Fruit fly (Drosophila melanogaster): ENCODE results near the gene Rat1.

Gene Rat1

DNA sequence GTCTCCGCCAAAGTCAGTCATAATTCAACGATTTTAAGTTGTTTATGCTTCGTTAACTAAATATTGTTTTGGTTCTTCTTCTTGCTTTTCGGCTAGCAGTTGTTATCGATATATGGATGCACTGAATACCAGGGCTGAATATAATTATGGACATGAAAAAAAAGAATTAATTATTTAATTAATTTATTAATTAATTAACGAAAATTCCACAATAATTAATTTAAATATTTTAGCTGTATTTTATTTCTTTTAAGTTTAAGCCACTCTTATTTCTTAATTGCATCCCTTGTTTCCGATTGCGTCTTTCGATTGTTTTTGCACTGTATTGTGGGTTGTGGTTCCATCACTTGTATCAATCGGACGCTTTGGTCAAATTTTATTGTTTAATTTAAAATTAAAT is 42.2 kb downstream of the Rat1 start, which contains the start of the genes Gas41 and SA1 (continued):
- TF ChIP-seq CG30020 (tag; optimal IDR thresholded peaks at IDR 0.05): peak; percentile 81
- TF ChIP-seq CG6683 (GFP tag; optimal IDR thresholded peaks at IDR 0.05): peak; percentile 64
- TF ChIP-seq jing (GFP tag; optimal IDR thresholded peaks at IDR 0.05): no peak
- peak; percentile 11 for TF ChIP-seq caup (GFP tag; optimal IDR thresholded peaks at IDR 0.05; ENCODE audit: severe bottlenecking)
- no peak for TF ChIP-seq wdn (GFP tag; IDR thresholded peaks at IDR 0.05)
- TF ChIP-seq CG12942 (GFP tag; optimal IDR thresholded peaks at IDR 0.05): peak; percentile 72
- TF ChIP-seq CG14014 (GFP tag; IDR thresholded peaks at IDR 0.05): peak; percentile 95
- TF ChIP-seq al (GFP tag; IDR thresholded peaks at IDR 0.05): no peak; the same call in 1 of the 2 replicates
- TF ChIP-seq CG14441 (GFP tag; IDR thresholded peaks at IDR 0.05): peak; percentile 91
- no peak for TF ChIP-seq sc (optimal IDR thresholded peaks at IDR 0.05)
- TF ChIP-seq sc (GFP tag; optimal IDR thresholded peaks at IDR 0.05): peak; percentile 84
- TF ChIP-seq trem (tag; optimal IDR thresholded peaks at IDR 0.05): peak; percentile 95
- TF ChIP-seq Opbp (GFP tag; IDR thresholded peaks at IDR 0.05; ENCODE audit: partially characterized antibody): 0 out of 3 replicates have a peak, but pooled peaks have one; percentile 42
- TF ChIP-seq fd96Cb (tag; optimal IDR thresholded peaks at IDR 0.05): peak; percentile 72
- peak; percentile 54 for TF ChIP-seq CG11696 (GFP tag; IDR thresholded peaks at IDR 0.05)
- TF ChIP-seq CG6791 (GFP tag; IDR thresholded peaks at IDR 0.05; ENCODE audit: partially characterized antibody): peak; percentile 70
- TF ChIP-seq CG11093 (GFP tag; IDR thresholded peaks at IDR 0.05): peak; percentile 82
- no peak for TF ChIP-seq Bteb2 (GFP tag; optimal IDR thresholded peaks at IDR 0.05)
- TF ChIP-seq CG7556 (GFP tag; optimal IDR thresholded peaks at IDR 0.05): peak; percentile 78
- TF ChIP-seq CrebB (tag; optimal IDR thresholded peaks at IDR 0.05): peak; percentile 79
- peak; percentile 76; the same call in 2 of the 3 replicates for TF ChIP-seq CG7357 (GFP tag; IDR thresholded peaks at IDR 0.05)
- TF ChIP-seq chm (GFP tag; IDR thresholded peaks at IDR 0.05): peak; percentile 67
- peak; percentile 96 for TF ChIP-seq CG15514 (GFP tag; optimal IDR thresholded peaks at IDR 0.05)
- no peak for TF ChIP-seq Sox100B (GFP tag; optimal IDR thresholded peaks at IDR 0.05)
- TF ChIP-seq CG13424 (tag; optimal IDR thresholded peaks at IDR 0.05): peak; percentile 96
- TF ChIP-seq cas (GFP tag; IDR thresholded peaks at IDR 0.05): no peak
- peak; percentile 76 for TF ChIP-seq toy (GFP tag; IDR thresholded peaks at IDR 0.05)
- no peak for TF ChIP-seq CG15269 (tag; optimal IDR thresholded peaks at IDR 0.05)
- peak; percentile 69; the same call in 2 of the 3 replicates for TF ChIP-seq CG2199 (GFP tag; IDR thresholded peaks at IDR 0.05)
- peak in 1 of 2 experiments; percentile 74 for TF ChIP-seq dpn (GFP tag; optimal IDR thresholded peaks at IDR 0.05)
- no peak for TF ChIP-seq CG12104 (GFP tag; optimal IDR thresholded peaks at IDR 0.05)
- TF ChIP-seq CG6654 (GFP tag; optimal IDR thresholded peaks at IDR 0.05): peak; percentile 5
- no peak for TF ChIP-seq ems (GFP tag; optimal IDR thresholded peaks at IDR 0.05)
- TF ChIP-seq row (GFP tag; IDR thresholded peaks at IDR 0.05): peak; percentile 98
- TF ChIP-seq Tbp (GFP tag; optimal IDR thresholded peaks at IDR 0.05): no peak
- peak; percentile 92 for TF ChIP-seq CG18262 (tag; optimal IDR thresholded peaks at IDR 0.05)
- peak; percentile 95 for TF ChIP-seq CG17361 (GFP tag; IDR thresholded peaks at IDR 0.05)
- TF ChIP-seq NC2α (GFP tag; optimal IDR thresholded peaks at IDR 0.05): no peak
- TF ChIP-seq CG2875 (GFP tag; optimal IDR thresholded peaks at IDR 0.05): peak; percentile 60
- TF ChIP-seq CG9215 (GFP tag; IDR thresholded peaks at IDR 0.05): peak; percentile 89
- TF ChIP-seq gem (tag; optimal IDR thresholded peaks at IDR 0.05): peak; percentile 97
- peak; percentile 52 for TF ChIP-seq CG4707 (GFP tag; optimal IDR thresholded peaks at IDR 0.05)
- TF ChIP-seq CG12219 (GFP tag; optimal IDR thresholded peaks at IDR 0.05): peak; percentile 69
- TF ChIP-seq amos (GFP tag; IDR thresholded peaks at IDR 0.05; ENCODE audit: partially characterized antibody): peak; percentile 70; the same call in 1 of the 2 replicates
- peak; percentile 57; the same call in 1 of the 2 replicates for TF ChIP-seq ato (GFP tag; IDR thresholded peaks at IDR 0.05; ENCODE audit: partially characterized antibody)
- TF ChIP-seq CG12659 (GFP tag; optimal IDR thresholded peaks at IDR 0.05): peak; percentile 90
- peak; percentile 92 for TF ChIP-seq CG2116 (GFP tag; optimal IDR thresholded peaks at IDR 0.05)
- TF ChIP-seq BtbVII (GFP tag; optimal IDR thresholded peaks at IDR 0.05): peak; percentile 71
- peak; percentile 90 for TF ChIP-seq Awh (GFP tag; IDR thresholded peaks at IDR 0.05)
- peak; percentile 70 for TF ChIP-seq HLH4C (GFP tag; IDR thresholded peaks at IDR 0.05; ENCODE audit: partially characterized antibody)
